Fruit fly (Drosophila melanogaster) S2 (cell line): Measurements from ENCODE around the gene Sfp65A.

ENCODE experiments used
- CG8478 ChIP-seq: fragments of >200 bp; optimal IDR thresholded peaks from 2 replicates; lab custom pipeline; 2018
- CTCF ChIP-seq, 2 experiments: fragments of >200 bp; optimal IDR thresholded peaks; 2 replicates each; lab custom pipeline; 2018

dm6 chr3L:6392443-6392842 lies 42.4 kb downstream of the Sfp65A start:
- no peak for TF ChIP-seq CG8478
- no peak for TF ChIP-seq CTCF (optimal IDR thresholded peaks at IDR 0.05; lab: Kevin White, UChicago)
